Worm (Caenorhabditis elegans) whole organism, L3 larva: Measurements from ENCODE around the gene cgh-1.

Experiments
- ama-1 ChIP-seq: fragments of 150-350 bp; optimal IDR thresholded peaks from 2 replicates; lab custom pipeline; 2018
- nfya-1 ChIP-seq: sonication (generic microtip); optimal IDR thresholded peaks from 2 replicates; lab custom pipeline; 2017; ENCODE audit warnings: missing genetic modification characterization, mild to moderate bottlenecking, missing compliant biosample characterization, antibody characterized with exemption, moderate library complexity; ENCODE audit not compliant: insufficient read depth
- nhr-237 ChIP-seq: fragments of 150-350 bp; optimal IDR thresholded peaks from 2 replicates; lab custom pipeline; 2014; ENCODE audit warnings: missing biosample characterization, missing genetic modification characterization
- pha-4 ChIP-seq: fragments of 150-350 bp; optimal IDR thresholded peaks from 2 replicates; lab custom pipeline; 2014; ENCODE audit warnings: missing biosample characterization, missing genetic modification reagents, missing genetic modification characterization
- snpc-4 ChIP-seq: fragments of 150-350 bp; optimal IDR thresholded peaks from 2 replicates; lab custom pipeline; 2014; ENCODE audit warnings: missing biosample characterization, missing genetic modification characterization
- unc-39 ChIP-seq: sonication (generic microtip); optimal IDR thresholded peaks from 4 replicates; lab custom pipeline; 2017; ENCODE audit warnings: missing biosample characterization, missing genetic modification characterization
- ztf-11 ChIP-seq: fragments of 150-350 bp; optimal IDR thresholded peaks from 2 replicates; lab custom pipeline; 2014; ENCODE audit warnings: missing biosample characterization, missing genetic modification characterization

- TF ChIP-seq ztf-11: no peak
- no peak for TF ChIP-seq nfya-1 (tag; lab: Kevin White, UChicago)
- TF ChIP-seq ama-1: peak; percentile 14
- no peak for TF ChIP-seq unc-39 (tag; lab: Kevin White, UChicago)
- no peak for TF ChIP-seq pha-4 (tag; lab: Kevin White, UChicago)
- no peak for TF ChIP-seq snpc-4 (tag; lab: Kevin White, UChicago)
- no peak for TF ChIP-seq nhr-237 (tag; lab: Kevin White, UChicago)
Measured at ce11 chrIII:7495616-7496146, 2.0 kb downstream of the cgh-1 start.
